Worm (Caenorhabditis elegans): ENCODE results near the gene Y26G10.6.

- TF ChIP-seq ets-7 (tag; optimal IDR thresholded peaks at IDR 0.05) = no peak
- no peak for TF ChIP-seq ceh-13 (GFP tag; optimal IDR thresholded peaks at IDR 0.05)
- TF ChIP-seq ama-1 (optimal IDR thresholded peaks at IDR 0.05) = no peak
- TF ChIP-seq scrt-1 (GFP tag; IDR thresholded peaks at IDR 0.05) = no peak
- TF ChIP-seq tra-4 (tag; optimal IDR thresholded peaks at IDR 0.05) = no peak
- TF ChIP-seq aly-1 (tag; optimal IDR thresholded peaks at IDR 0.05) = no peak
- no peak for TF ChIP-seq F13C5.2 (tag; optimal IDR thresholded peaks at IDR 0.05)
- TF ChIP-seq sea-1 (GFP tag; conservative IDR thresholded peaks at IDR 0.05) = no peak
- TF ChIP-seq ceh-36 (tag; optimal IDR thresholded peaks at IDR 0.05) = no peak
Observed at ce11 chrV:17694260-17694659, 5.5 kb upstream of the Y26G10.6 start.

Measured in whole organism, early embryonic.